Fruit fly (Drosophila melanogaster) whole organism, wandering third instar larva: ENCODE measurements around the gene TwdlX.
A peak's percentile ranks its signal among the peaks of the same experiment; 100 is the strongest.

Source experiments
- Abd-B ChIP-seq: fragments of >200 bp; optimal IDR thresholded peaks from 2 replicates; lab custom pipeline; 2017; ENCODE audit warnings: missing biosample characterization, missing genetic modification characterization
- CG32264 ChIP-seq: fragments of 200-800 bp; sonication (Bioruptor generic); optimal IDR thresholded peaks from 2 replicates; lab custom pipeline; 2016; ENCODE audit warnings: missing biosample characterization, missing genetic modification characterization
- CG9705 ChIP-seq: fragments of 200-800 bp; sonication (Bioruptor generic); optimal IDR thresholded peaks from 2 replicates; lab custom pipeline; 2018; ENCODE audit warnings: missing biosample characterization, mild to moderate bottlenecking, missing genetic modification characterization
- CrebA ChIP-seq: fragments of 200-800 bp; sonication (Bioruptor generic); optimal IDR thresholded peaks from 2 replicates; lab custom pipeline; 2016; ENCODE audit warnings: missing biosample characterization, mild to moderate bottlenecking, missing genetic modification characterization, borderline replicate concordance
- Dfd ChIP-seq: fragments of >200 bp; optimal IDR thresholded peaks from 2 replicates; lab custom pipeline; 2017; ENCODE audit warnings: missing biosample characterization, missing genetic modification characterization
- Dif ChIP-seq: fragments of 200-275, 200-300 bp; sonication (Bioruptor generic); optimal IDR thresholded peaks from 2 replicates; lab custom pipeline; 2018; ENCODE audit warnings: missing biosample characterization, missing genetic modification characterization; ENCODE audit not compliant: partially characterized antibody
- GATAd ChIP-seq: sonication (Bioruptor generic); optimal IDR thresholded peaks from 2 replicates; lab custom pipeline; 2016; ENCODE audit warnings: missing biosample characterization, missing genetic modification characterization
- HLH106 ChIP-seq: fragments of 200-800 bp; optimal IDR thresholded peaks from 3 replicates; lab custom pipeline; 2019; ENCODE audit warnings: missing biosample characterization, mild to moderate bottlenecking, missing genetic modification characterization, moderate library complexity
- Hnf4 ChIP-seq: fragments of 200-800 bp; sonication (Bioruptor generic); optimal IDR thresholded peaks from 2 replicates; lab custom pipeline; 2016; ENCODE audit warnings: missing biosample characterization, mild to moderate bottlenecking, missing genetic modification characterization
- Hr78 ChIP-seq: fragments of >200 bp; optimal IDR thresholded peaks from 2 replicates; lab custom pipeline; 2017; ENCODE audit warnings: missing biosample characterization, missing genetic modification characterization
- Hr83 ChIP-seq: fragments of 200-300 bp; sonication (Bioruptor generic); optimal IDR thresholded peaks from 2 replicates; lab custom pipeline; 2016; ENCODE audit warnings: missing biosample characterization, mild to moderate bottlenecking, missing genetic modification characterization, moderate library complexity; ENCODE audit not compliant: poor library complexity, severe bottlenecking
- Jra ChIP-seq: sonication (Bioruptor generic); optimal IDR thresholded peaks from 2 replicates; lab custom pipeline; 2016; ENCODE audit warnings: missing biosample characterization, missing genetic modification characterization
- Mio ChIP-seq: sonication (Bioruptor generic); optimal IDR thresholded peaks from 2 replicates; lab custom pipeline; 2016; ENCODE audit warnings: missing biosample characterization, missing genetic modification characterization
- N ChIP-seq: fragments of >200 bp; optimal IDR thresholded peaks from 2 replicates; lab custom pipeline; 2018; ENCODE audit warnings: missing biosample characterization, missing external identifiers, missing genetic modification characterization
- OdsH ChIP-seq: fragments of 200-800 bp; sonication (Bioruptor generic); optimal IDR thresholded peaks from 2 replicates; lab custom pipeline; 2016; ENCODE audit warnings: missing biosample characterization, mild to moderate bottlenecking, missing genetic modification characterization
- Rel ChIP-seq, 2 experiments: fragments of 200-800 bp; sonication (Bioruptor generic) in 1 of 2; optimal IDR thresholded peaks; 2 replicates in 1 of 2; 3 replicates in 1 of 2; lab custom pipeline; 2016 to 2019; ENCODE audit warnings: mild to moderate bottlenecking in 2 of 2, missing biosample characterization in 2 of 2, missing genetic modification characterization in 2 of 2, moderate library complexity in 1 of 2
- Vsx2 ChIP-seq: fragments of 200-300, 225-300 bp; sonication (Bioruptor generic); optimal IDR thresholded peaks from 2 replicates; lab custom pipeline; 2018; ENCODE audit warnings: missing biosample characterization, missing genetic modification characterization; ENCODE audit not compliant: partially characterized antibody
- br ChIP-seq: fragments of 200-800 bp; sonication (Bioruptor generic); optimal IDR thresholded peaks from 2 replicates; lab custom pipeline; 2016; ENCODE audit warnings: missing biosample characterization, missing genetic modification characterization
- brk ChIP-seq: fragments of 200-800 bp; sonication (Bioruptor generic); optimal IDR thresholded peaks from 2 replicates; lab custom pipeline; 2016; ENCODE audit warnings: missing biosample characterization, mild to moderate bottlenecking, missing genetic modification characterization
- dl ChIP-seq, 2 experiments: fragments of 175-275, 200-275 bp in 1 of 2; fragments of 200-275 bp in 1 of 2; sonication (Bioruptor generic); optimal IDR thresholded peaks; lab custom pipeline; 2018; ENCODE audit warnings: mild to moderate bottlenecking in 2 of 2, missing biosample characterization in 2 of 2, missing genetic modification characterization in 2 of 2, moderate library complexity in 2 of 2; ENCODE audit not compliant: partially characterized antibody in 2 of 2, insufficient read depth in 1 of 2
- dsf ChIP-seq: sonication (Bioruptor generic); optimal IDR thresholded peaks from 2 replicates; lab custom pipeline; 2016; ENCODE audit warnings: missing biosample characterization, missing genetic modification characterization, borderline replicate concordance
- ey ChIP-seq: fragments of 200-800 bp; sonication (Bioruptor generic); optimal IDR thresholded peaks from 2 replicates; lab custom pipeline; 2016; ENCODE audit warnings: missing biosample characterization, missing genetic modification characterization
- foxo ChIP-seq, 2 experiments: fragments of 200-800 bp; sonication (Bioruptor generic); optimal IDR thresholded peaks; 2 replicates in 1 of 2; 3 replicates in 1 of 2; lab custom pipeline; 2016 to 2017; ENCODE audit warnings: missing biosample characterization in 2 of 2, missing genetic modification characterization in 2 of 2
- fru ChIP-seq: fragments of 200-800 bp; sonication (Bioruptor generic); optimal IDR thresholded peaks from 3 replicates; lab custom pipeline; 2016; ENCODE audit warnings: missing biosample characterization, mild to moderate bottlenecking, missing genetic modification characterization
- h ChIP-seq: fragments of 200-800 bp; sonication (Bioruptor generic); optimal IDR thresholded peaks from 3 replicates; lab custom pipeline; 2016; ENCODE audit warnings: missing biosample characterization, mild to moderate bottlenecking, missing genetic modification characterization
- jim ChIP-seq: fragments of 175-275, 200-325 bp; sonication (Bioruptor generic); optimal IDR thresholded peaks from 2 replicates; lab custom pipeline; 2016; ENCODE audit warnings: missing biosample characterization, mild to moderate bottlenecking, missing genetic modification characterization
- lola ChIP-seq: fragments of >200 bp; optimal IDR thresholded peaks from 2 replicates; lab custom pipeline; 2017; ENCODE audit warnings: missing biosample characterization, missing genetic modification characterization
- pan ChIP-seq: fragments of >200 bp; optimal IDR thresholded peaks from 2 replicates; lab custom pipeline; 2017
- psq ChIP-seq: fragments of 200-800 bp; sonication (Bioruptor generic); optimal IDR thresholded peaks from 3 replicates; lab custom pipeline; 2017; ENCODE audit warnings: missing biosample characterization, mild to moderate bottlenecking, missing genetic modification characterization, moderate library complexity
- rgr ChIP-seq: fragments of 200-800 bp; sonication (Bioruptor generic); optimal IDR thresholded peaks from 3 replicates; lab custom pipeline; 2016; ENCODE audit warnings: missing biosample characterization, mild to moderate bottlenecking, missing genetic modification characterization
- sage ChIP-seq: fragments of 200-800 bp; sonication (Bioruptor generic); optimal IDR thresholded peaks from 2 replicates; lab custom pipeline; 2016; ENCODE audit warnings: missing biosample characterization, mild to moderate bottlenecking, missing genetic modification characterization
- sv ChIP-seq: fragments of 200-800 bp; sonication (Bioruptor generic); optimal IDR thresholded peaks from 3 replicates; lab custom pipeline; 2016; ENCODE audit warnings: missing biosample characterization, missing genetic modification characterization
- tai ChIP-seq: sonication (Bioruptor generic); optimal IDR thresholded peaks from 2 replicates; lab custom pipeline; 2016; ENCODE audit warnings: missing biosample characterization, missing genetic modification characterization
- usp ChIP-seq: fragments of >200 bp; optimal IDR thresholded peaks from 2 replicates; lab custom pipeline; 2017; ENCODE audit warnings: missing biosample characterization, missing genetic modification characterization
- woc ChIP-seq: sonication (Bioruptor generic); optimal IDR thresholded peaks from 2 replicates; lab custom pipeline; 2016; ENCODE audit warnings: missing biosample characterization, mild to moderate bottlenecking, missing genetic modification characterization

Gene TwdlX

dm6 chrX:16764955-16765354 lies 34.1 kb downstream of the TwdlX start:
- TF ChIP-seq GATAd (no peak), N (no peak), br (GFP tag; lab: Kevin White, UChicago) (no peak), OdsH (GFP tag; lab: Kevin White, UChicago) (peak; percentile 20), Dif (GFP tag; lab: Kevin White, UChicago) (no peak), Rel (GFP tag; optimal IDR thresholded peaks at IDR 0.05; lab: Kevin White, UChicago) (no peak), Rel (tag; optimal IDR thresholded peaks at IDR 0.05; lab: Kevin White, UChicago) (no peak), usp (no peak), ey (GFP tag; lab: Kevin White, UChicago) (peak; percentile 30), Hnf4 (GFP tag; lab: Kevin White, UChicago) (peak; percentile 19), dsf (GFP tag; lab: Kevin White, UChicago) (no peak), Mio (no peak), jim (GFP tag; lab: Kevin White, UChicago) (no peak), Vsx2 (no peak), foxo (GFP tag; optimal IDR thresholded peaks at IDR 0.05; lab: Kevin White, UChicago) (peak in 1 of 2 experiments; percentile 55), Hr83 (GFP tag; lab: Kevin White, UChicago) (no peak), sage (no peak), Dfd (GFP tag; lab: Kevin White, UChicago) (no peak), fru (GFP tag; lab: Kevin White, UChicago) (peak; percentile 60), tai (GFP tag; lab: Kevin White, UChicago) (no peak), h (GFP tag; lab: Kevin White, UChicago) (peak; percentile 42), CrebA (GFP tag; lab: Kevin White, UChicago) (no peak), Hr78 (no peak), Jra (no peak), brk (GFP tag; lab: Kevin White, UChicago) (no peak), lola (GFP tag; lab: Kevin White, UChicago) (no peak), psq (no peak), sv (GFP tag; lab: Kevin White, UChicago) (no peak), CG9705 (no peak), pan (lab: Kevin White, UChicago) (no peak), rgr (GFP tag; lab: Kevin White, UChicago) (peak; percentile 0), HLH106 (peak; percentile 8), CG32264 (GFP tag; lab: Kevin White, UChicago) (no peak), Abd-B (GFP tag; lab: Kevin White, UChicago) (no peak), woc (GFP tag; lab: Kevin White, UChicago) (peak; percentile 75)

- TF ChIP-seq foxo (GFP tag; optimal IDR thresholded peaks at IDR 0.05; lab: Kevin White, UChicago) (peak in 1 of 2 experiments; percentile 11), Rel (GFP tag; optimal IDR thresholded peaks at IDR 0.05; lab: Kevin White, UChicago) (no peak), Rel (tag; optimal IDR thresholded peaks at IDR 0.05; lab: Kevin White, UChicago) (no peak), usp (no peak)
Measured at dm6 chrX:16765809-16766208, 34.9 kb downstream of the TwdlX start.

dm6 chrX:16766868-16767431 lies 36.1 kb downstream of the TwdlX start:
- TF ChIP-seq OdsH (GFP tag; lab: Kevin White, UChicago) (no peak), Hr78 (no peak), dl (GFP tag; optimal IDR thresholded peaks at IDR 0.05; lab: Kevin White, UChicago; ENCODE audit: insufficient read depth in 1 of 2, partially characterized antibody in 2 of 2) (no peak), GATAd (no peak), brk (GFP tag; lab: Kevin White, UChicago) (no peak), h (GFP tag; lab: Kevin White, UChicago) (no peak), Hnf4 (GFP tag; lab: Kevin White, UChicago) (no peak), Dfd (GFP tag; lab: Kevin White, UChicago) (no peak), Vsx2 (no peak), CrebA (GFP tag; lab: Kevin White, UChicago) (no peak), Jra (no peak), tai (GFP tag; lab: Kevin White, UChicago) (no peak), lola (GFP tag; lab: Kevin White, UChicago) (no peak), fru (GFP tag; lab: Kevin White, UChicago) (no peak)
- TF ChIP-seq, all 38 proteins: peak for 0
